Worm (Caenorhabditis elegans): ENCODE results near the gene F56H9.8.

Gene F56H9.8

ce11 chrV:12608857-12609256 is 35.7 kb upstream of the F56H9.8 start, which contains the start of gene ZC116.5:
Gene ZC116.5 (minus strand): TSS chrV:12608957.
- TF ChIP-seq aly-1 (tag; optimal IDR thresholded peaks at IDR 0.05) (no peak), B0310.2 (tag; optimal IDR thresholded peaks at IDR 0.05) (no peak), pes-1 (GFP tag; IDR thresholded peaks at IDR 0.05) (no peak), scrt-1 (GFP tag; IDR thresholded peaks at IDR 0.05) (no peak), tbx-11 (GFP tag; IDR thresholded peaks at IDR 0.05) (no peak), hmbx-1 (tag; optimal IDR thresholded peaks at IDR 0.05) (no peak), flt-1 (GFP tag; IDR thresholded peaks at IDR 0.05) (no peak), ceh-13 (GFP tag; optimal IDR thresholded peaks at IDR 0.05) (no peak), ama-1 (optimal IDR thresholded peaks at IDR 0.05) (no peak), F13C5.2 (tag; optimal IDR thresholded peaks at IDR 0.05) (no peak), ceh-36 (tag; optimal IDR thresholded peaks at IDR 0.05) (no peak), hnd-1 (tag; optimal IDR thresholded peaks at IDR 0.05) (no peak), sea-1 (GFP tag; conservative IDR thresholded peaks at IDR 0.05) (no peak), hmg-4 (GFP tag; optimal IDR thresholded peaks at IDR 0.05) (no peak), ets-7 (tag; optimal IDR thresholded peaks at IDR 0.05) (no peak), tbx-37 (GFP tag; conservative IDR thresholded peaks at IDR 0.05) (no peak), tra-4 (tag; optimal IDR thresholded peaks at IDR 0.05) (no peak)

- TF ChIP-seq B0310.2 (tag; optimal IDR thresholded peaks at IDR 0.05), result no peak
- TF ChIP-seq ama-1 (optimal IDR thresholded peaks at IDR 0.05), result no peak
- TF ChIP-seq F13C5.2 (tag; optimal IDR thresholded peaks at IDR 0.05), result no peak
- no peak for TF ChIP-seq tbx-37 (GFP tag; conservative IDR thresholded peaks at IDR 0.05)
- TF ChIP-seq tra-4 (tag; optimal IDR thresholded peaks at IDR 0.05), result no peak
- no peak for TF ChIP-seq flt-1 (GFP tag; IDR thresholded peaks at IDR 0.05)
Observed at ce11 chrV:12609526-12609925, 35.1 kb upstream of the F56H9.8 start, which contains the start of gene ZC116.1. Gene ZC116.1 (plus strand): TSS chrV:12609826.

- TF ChIP-seq sea-1 (GFP tag; conservative IDR thresholded peaks at IDR 0.05) (no peak), ceh-36 (tag; optimal IDR thresholded peaks at IDR 0.05) (no peak), F13C5.2 (tag; optimal IDR thresholded peaks at IDR 0.05) (no peak), aly-1 (tag; optimal IDR thresholded peaks at IDR 0.05) (no peak), hnd-1 (tag; optimal IDR thresholded peaks at IDR 0.05) (no peak), ets-7 (tag; optimal IDR thresholded peaks at IDR 0.05) (no peak)
Observed at ce11 chrV:12611029-12611428, 33.6 kb upstream of the F56H9.8 start, which contains the start of gene cubn-1. Gene cubn-1 (plus strand): TSS chrV:12611329.

- TF ChIP-seq sea-1 (GFP tag; conservative IDR thresholded peaks at IDR 0.05) (no peak), aly-1 (tag; optimal IDR thresholded peaks at IDR 0.05) (no peak), pes-1 (GFP tag; IDR thresholded peaks at IDR 0.05) (no peak), tbx-37 (GFP tag; conservative IDR thresholded peaks at IDR 0.05) (no peak), ceh-13 (GFP tag; optimal IDR thresholded peaks at IDR 0.05) (no peak), hmbx-1 (tag; optimal IDR thresholded peaks at IDR 0.05) (no peak), hnd-1 (tag; optimal IDR thresholded peaks at IDR 0.05) (no peak), flt-1 (GFP tag; IDR thresholded peaks at IDR 0.05) (no peak), ceh-36 (tag; optimal IDR thresholded peaks at IDR 0.05) (no peak), F13C5.2 (tag; optimal IDR thresholded peaks at IDR 0.05) (no peak), ama-1 (optimal IDR thresholded peaks at IDR 0.05) (no peak), ets-7 (tag; optimal IDR thresholded peaks at IDR 0.05) (no peak), B0310.2 (tag; optimal IDR thresholded peaks at IDR 0.05) (no peak), tra-4 (tag; optimal IDR thresholded peaks at IDR 0.05) (no peak), hmg-4 (GFP tag; optimal IDR thresholded peaks at IDR 0.05) (no peak), tbx-11 (GFP tag; IDR thresholded peaks at IDR 0.05) (no peak)
Observed at ce11 chrV:12612118-12612517, 32.5 kb upstream of the F56H9.8 start, which contains the start of gene cyc-2.2. Gene cyc-2.2 (minus strand): TSS chrV:12612218.

ce11 chrV:12624371-12624770 is 20.2 kb upstream of the F56H9.8 start, which contains the start of gene F56H9.9:
Gene F56H9.9 (minus strand): TSS chrV:12624471.
- TF ChIP-seq tra-4 (tag; optimal IDR thresholded peaks at IDR 0.05) (no peak), flt-1 (GFP tag; IDR thresholded peaks at IDR 0.05) (no peak), hnd-1 (tag; optimal IDR thresholded peaks at IDR 0.05) (no peak), scrt-1 (GFP tag; IDR thresholded peaks at IDR 0.05) (no peak), hmbx-1 (tag; optimal IDR thresholded peaks at IDR 0.05) (no peak), ceh-13 (GFP tag; optimal IDR thresholded peaks at IDR 0.05) (no peak), B0310.2 (tag; optimal IDR thresholded peaks at IDR 0.05) (no peak), sea-1 (GFP tag; conservative IDR thresholded peaks at IDR 0.05) (no peak), F13C5.2 (tag; optimal IDR thresholded peaks at IDR 0.05) (no peak), ceh-36 (tag; optimal IDR thresholded peaks at IDR 0.05) (no peak), hmg-4 (GFP tag; optimal IDR thresholded peaks at IDR 0.05) (no peak), aly-1 (tag; optimal IDR thresholded peaks at IDR 0.05) (no peak)

ce11 chrV:12629743-12630142 is 14.9 kb upstream of the F56H9.8 start, which contains the start of gene F56H9.6:
Gene F56H9.6 (minus strand): TSS chrV:12629843.
- TF ChIP-seq tra-4 (tag; optimal IDR thresholded peaks at IDR 0.05), result no peak
- TF ChIP-seq aly-1 (tag; optimal IDR thresholded peaks at IDR 0.05), result no peak
- no peak for TF ChIP-seq ama-1 (optimal IDR thresholded peaks at IDR 0.05)
- no peak for TF ChIP-seq F13C5.2 (tag; optimal IDR thresholded peaks at IDR 0.05)
- TF ChIP-seq pes-1 (GFP tag; IDR thresholded peaks at IDR 0.05), result no peak
- no peak for TF ChIP-seq B0310.2 (tag; optimal IDR thresholded peaks at IDR 0.05)
- no peak for TF ChIP-seq sea-1 (GFP tag; conservative IDR thresholded peaks at IDR 0.05)
- no peak for TF ChIP-seq hmg-4 (GFP tag; optimal IDR thresholded peaks at IDR 0.05)
- no peak for TF ChIP-seq hmbx-1 (tag; optimal IDR thresholded peaks at IDR 0.05)
- no peak for TF ChIP-seq ceh-36 (tag; optimal IDR thresholded peaks at IDR 0.05)
- no peak for TF ChIP-seq tbx-11 (GFP tag; IDR thresholded peaks at IDR 0.05)
- TF ChIP-seq tbx-37 (GFP tag; conservative IDR thresholded peaks at IDR 0.05), result no peak
- no peak for TF ChIP-seq flt-1 (GFP tag; IDR thresholded peaks at IDR 0.05)
- TF ChIP-seq ceh-13 (GFP tag; optimal IDR thresholded peaks at IDR 0.05), result no peak
- no peak for TF ChIP-seq ets-7 (tag; optimal IDR thresholded peaks at IDR 0.05)
- TF ChIP-seq hnd-1 (tag; optimal IDR thresholded peaks at IDR 0.05), result no peak
- no peak for TF ChIP-seq scrt-1 (GFP tag; IDR thresholded peaks at IDR 0.05)

ce11 chrV:12632048-12632447 is 12.6 kb upstream of the F56H9.8 start, which contains the start of gene srx-113:
Gene srx-113 (minus strand): TSS chrV:12632148.
- TF ChIP-seq sea-1 (GFP tag; conservative IDR thresholded peaks at IDR 0.05), result no peak
- no peak for TF ChIP-seq tra-4 (tag; optimal IDR thresholded peaks at IDR 0.05)
- TF ChIP-seq F13C5.2 (tag; optimal IDR thresholded peaks at IDR 0.05), result no peak
- no peak for TF ChIP-seq tbx-37 (GFP tag; conservative IDR thresholded peaks at IDR 0.05)
- no peak for TF ChIP-seq tbx-11 (GFP tag; IDR thresholded peaks at IDR 0.05)
- no peak for TF ChIP-seq ets-7 (tag; optimal IDR thresholded peaks at IDR 0.05)
- no peak for TF ChIP-seq scrt-1 (GFP tag; IDR thresholded peaks at IDR 0.05)
- TF ChIP-seq flt-1 (GFP tag; IDR thresholded peaks at IDR 0.05), result no peak
